Worm (Caenorhabditis elegans): ENCODE measurements around the gene cest-2.3.

DNA sequence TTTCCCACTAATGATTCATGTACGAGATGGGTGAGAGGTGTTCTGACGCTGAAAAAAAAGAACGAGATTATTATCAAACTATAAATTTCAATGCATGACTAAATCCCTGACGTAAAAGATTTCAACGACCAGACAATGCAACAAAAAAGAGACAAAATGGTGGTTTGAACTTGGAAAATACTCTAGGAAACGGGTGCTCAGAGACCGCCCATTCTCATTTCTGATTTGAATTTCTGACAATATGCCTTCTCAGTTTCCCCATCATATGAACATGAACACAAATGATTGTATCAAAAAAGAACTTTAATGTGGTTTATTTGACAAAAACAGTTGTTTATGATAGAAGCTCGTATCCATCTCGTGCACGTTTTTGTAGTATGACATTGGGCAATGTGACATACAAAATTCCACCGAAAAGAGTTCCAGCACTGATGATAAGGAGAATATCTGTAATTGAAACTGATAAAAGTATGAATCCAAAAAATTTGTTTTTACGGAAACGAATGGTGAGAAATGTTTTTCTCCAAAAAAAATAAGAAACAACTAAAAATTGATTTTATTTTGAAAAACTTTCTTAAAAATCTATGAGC is 19.7 kb downstream of the cest-2.3 start, which contains the start of gene srd-26:
- TF ChIP-seq elt-3 (tag; optimal IDR thresholded peaks at IDR 0.05) (no peak), skn-1 (tag; optimal IDR thresholded peaks at IDR 0.05) (no peak), ama-1 (optimal IDR thresholded peaks at IDR 0.05) (no peak), fkh-10 (GFP tag; optimal IDR thresholded peaks at IDR 0.05) (no peak), dpl-1 (GFP tag; optimal IDR thresholded peaks at IDR 0.05) (no peak), mdl-1 (tag; optimal IDR thresholded peaks at IDR 0.05) (no peak), pag-3 (tag; optimal IDR thresholded peaks at IDR 0.05; ENCODE audit: borderline replicate concordance, insufficient read depth) (no peak), alr-1 (tag; optimal IDR thresholded peaks at IDR 0.05; ENCODE audit: borderline replicate concordance) (no peak), mef-2 (tag; optimal IDR thresholded peaks at IDR 0.05) (no peak)
